Worm (Caenorhabditis elegans) whole organism, midembryonic: ENCODE results near the gene K06H6.1.

Experiments
- T22C8.4 ChIP-seq: fragments of 200-800 bp; sonication (Bioruptor generic); IDR thresholded peaks from 2 replicates; pipeline ENCODE4 v1.3.6; 2022; ENCODE audit warnings: missing genetic modification characterization, missing compliant biosample characterization
- klf-2 ChIP-seq: fragments of 200-800 bp; sonication (Bioruptor generic); conservative IDR thresholded peaks from 2 replicates; pipeline ENCODE4 v1.3.6; 2022; ENCODE audit warnings: missing genetic modification reagents, missing genetic modification characterization, missing compliant biosample characterization
- med-1 ChIP-seq: sonication (generic microtip); optimal IDR thresholded peaks from 2 replicates; lab custom pipeline; 2017; ENCODE audit warnings: missing genetic modification characterization, mild to moderate bottlenecking, missing compliant biosample characterization, antibody characterized with exemption, missing genetic modification reagents; ENCODE audit not compliant: insufficient read depth
- ref-1 ChIP-seq: fragments of 200-800 bp; sonication (Bioruptor generic); conservative IDR thresholded peaks from 2 replicates; pipeline ENCODE4 v1.3.6; 2022; ENCODE audit warnings: missing genetic modification reagents, missing genetic modification characterization, missing compliant biosample characterization
- tab-1 ChIP-seq: fragments of 200-800 bp; sonication (Bioruptor generic); IDR thresholded peaks from 2 replicates; pipeline ENCODE4 v1.3.6; 2022; ENCODE audit warnings: missing genetic modification characterization, missing compliant biosample characterization

- no peak for TF ChIP-seq klf-2 (GFP tag; lab: Robert Waterston, UW)
- TF ChIP-seq tab-1 (GFP tag; lab: Robert Waterston, UW), result no peak
- TF ChIP-seq med-1 (GFP tag; lab: Kevin White, UChicago), result no peak
- no peak for TF ChIP-seq ref-1 (GFP tag; lab: Robert Waterston, UW)
- no peak for TF ChIP-seq T22C8.4 (GFP tag; lab: Robert Waterston, UW)
Observed at ce11 chrV:610217-610616, 22.3 kb downstream of the K06H6.1 start, which contains the start of gene nhr-90.
